Worm (Caenorhabditis elegans): ENCODE measurements around the gene fbxb-76.

fbxb-76 gene

ce11 chrIV:11379254-11379653 lies at the start of gene fbxb-76:
TSS of gene fbxb-76 (minus strand) at chrIV:11379354.
- TF ChIP-seq unc-130 (GFP tag; optimal IDR thresholded peaks at IDR 0.05): no peak
- no peak for TF ChIP-seq ztf-18 (tag; optimal IDR thresholded peaks at IDR 0.05)
- no peak for TF ChIP-seq let-607 (tag; optimal IDR thresholded peaks at IDR 0.05)
- no peak for TF ChIP-seq somi-1 (GFP tag; optimal IDR thresholded peaks at IDR 0.05)
- no peak for TF ChIP-seq madf-10 (tag; optimal IDR thresholded peaks at IDR 0.05)
- TF ChIP-seq lsl-1 (GFP tag; optimal IDR thresholded peaks at IDR 0.05): no peak
- TF ChIP-seq ama-1 (optimal IDR thresholded peaks at IDR 0.05): no peak
- TF ChIP-seq ama-1 (GFP tag; optimal IDR thresholded peaks at IDR 0.05): no peak
- TF ChIP-seq F37B4.10 (GFP tag; IDR thresholded peaks at IDR 0.05): no peak
- no peak for TF ChIP-seq nhr-27 (tag; optimal IDR thresholded peaks at IDR 0.05)
- no peak for TF ChIP-seq mxl-1 (tag; optimal IDR thresholded peaks at IDR 0.05)
- no peak for TF ChIP-seq Y56A3A.18 (GFP tag; IDR thresholded peaks at IDR 0.05)
- TF ChIP-seq unc-62 (GFP tag; optimal IDR thresholded peaks at IDR 0.05): no peak
- TF ChIP-seq tlf-1 (GFP tag; optimal IDR thresholded peaks at IDR 0.05): no peak

ce11 chrIV:11425442-11425841 lies 46.3 kb upstream of the fbxb-76 start, which contains the start of gene kin-4:
TSS of gene kin-4 (plus strand) at chrIV:11425742.
- TF ChIP-seq ztf-25 (GFP tag; IDR thresholded peaks at IDR 0.05) (no peak), pha-4 (tag; optimal IDR thresholded peaks at IDR 0.05) (no peak), dox-1 (GFP tag; IDR thresholded peaks at IDR 0.05) (no peak), F57A8.1 (GFP tag; optimal IDR thresholded peaks at IDR 0.05) (no peak)

- TF ChIP-seq ztf-22 (GFP tag; optimal IDR thresholded peaks at IDR 0.05): no peak
- no peak for TF ChIP-seq ztf-25 (GFP tag; IDR thresholded peaks at IDR 0.05)
- no peak for TF ChIP-seq ztf-26 (tag; optimal IDR thresholded peaks at IDR 0.05)
- TF ChIP-seq ceh-79 (tag; optimal IDR thresholded peaks at IDR 0.05): no peak
- TF ChIP-seq B0336.3 (GFP tag; IDR thresholded peaks at IDR 0.05): no peak
- no peak for TF ChIP-seq die-1 (tag; optimal IDR thresholded peaks at IDR 0.05)
- TF ChIP-seq nhr-179 (tag; optimal IDR thresholded peaks at IDR 0.05): no peak
- no peak for TF ChIP-seq F55B11.4 (tag; optimal IDR thresholded peaks at IDR 0.05; ENCODE audit: borderline replicate concordance, insufficient read depth)
Observed at ce11 chrIV:11424830-11425229, 45.7 kb upstream of the fbxb-76 start, which contains the start of gene F22B3.8. TSS of gene F22B3.8 (minus strand) at chrIV:11424930.

ce11 chrIV:11421696-11422095 lies 42.5 kb upstream of the fbxb-76 start, which contains the start of gene F22B3.7:
TSS of gene F22B3.7 (minus strand) at chrIV:11421796.
- TF ChIP-seq nhr-90 (tag; optimal IDR thresholded peaks at IDR 0.05) (no peak), aptf-2 (GFP tag; conservative IDR thresholded peaks at IDR 0.05) (no peak), athp-1 (tag; optimal IDR thresholded peaks at IDR 0.05) (no peak), cebp-1 (GFP tag; IDR thresholded peaks at IDR 0.05) (no peak), cebp-1 (tag; optimal IDR thresholded peaks at IDR 0.05) (no peak), F23B12.7 (tag; optimal IDR thresholded peaks at IDR 0.05; ENCODE audit: insufficient read depth) (no peak), madf-10 (tag; optimal IDR thresholded peaks at IDR 0.05) (no peak), ztf-26 (tag; optimal IDR thresholded peaks at IDR 0.05) (no peak), T07F8.4 (tag; optimal IDR thresholded peaks at IDR 0.05) (no peak)

ce11 chrIV:11416724-11417123 lies 37.6 kb upstream of the fbxb-76 start, which contains the start of gene F22B3.5:
TSS of gene F22B3.5 (minus strand) at chrIV:11416824.
- TF ChIP-seq mcd-1 (GFP tag; IDR thresholded peaks at IDR 0.05): peak; percentile 59; the same call in 1 of the 2 replicates
